Fruit fly (Drosophila melanogaster): Measurements from ENCODE around the gene Nup58.
A peak's percentile ranks its signal among the peaks of the same experiment; 100 is the strongest.

The Nup58 gene

DNA sequence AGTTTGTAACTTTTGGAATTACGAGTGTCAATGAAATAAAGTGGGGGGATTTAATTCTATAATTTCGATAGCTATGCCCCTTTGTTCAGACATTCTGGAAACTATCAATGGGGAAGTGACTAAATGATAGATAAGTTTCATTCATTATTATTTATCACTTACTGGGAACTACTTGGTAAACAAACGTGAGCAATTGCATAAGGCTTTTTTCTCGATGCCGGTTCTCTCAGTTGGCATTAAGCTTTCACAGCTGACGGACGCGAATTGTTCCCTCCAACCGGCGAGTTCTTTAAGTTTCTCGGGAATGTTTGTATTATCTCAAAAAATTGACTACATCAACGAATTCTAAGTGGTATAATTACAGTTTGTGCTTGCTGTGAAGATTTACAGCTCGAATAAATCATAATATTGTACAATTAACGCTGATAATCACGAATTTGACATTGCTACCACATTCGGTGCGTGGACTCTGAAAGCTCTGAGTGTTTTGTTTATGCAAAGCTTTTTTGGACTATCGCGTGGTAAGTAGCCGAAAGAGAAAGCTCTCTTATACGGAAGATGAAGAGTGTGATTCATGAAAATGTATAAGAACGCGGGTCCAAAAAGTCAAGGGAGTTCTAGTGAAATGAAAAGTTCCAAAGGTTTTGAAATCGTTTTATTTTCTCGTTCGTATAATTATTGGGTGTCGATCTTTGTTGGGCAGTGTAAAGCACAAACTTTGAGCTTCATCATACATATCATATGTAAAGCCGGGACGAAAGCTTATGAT is 26.6 kb downstream of the Nup58 start, which contains the start of gene Naam (continued):
- TF ChIP-seq E2f2 (GFP tag; IDR thresholded peaks at IDR 0.05) = peak; percentile 57; the same call in 1 of the 2 replicates
- TF ChIP-seq CG18764 (GFP tag; optimal IDR thresholded peaks at IDR 0.05) = peak; percentile 13
- peak; percentile 32 for TF ChIP-seq CTCF (GFP tag; optimal IDR thresholded peaks at IDR 0.05)
- peak; percentile 8 for TF ChIP-seq Lhr (GFP tag; optimal IDR thresholded peaks at IDR 0.05)
- TF ChIP-seq ci (GFP tag; IDR thresholded peaks at IDR 0.05) = peak; percentile 95
- TF ChIP-seq zen2 (GFP tag; IDR thresholded peaks at IDR 0.05; ENCODE audit: partially characterized antibody) = no peak
- TF ChIP-seq CG2875 (GFP tag; optimal IDR thresholded peaks at IDR 0.05) = peak; percentile 55
- TF ChIP-seq Scr (GFP tag; IDR thresholded peaks at IDR 0.05; ENCODE audit: partially characterized antibody) = no peak; the same call in 1 of the 2 replicates
- peak; percentile 35 for TF ChIP-seq lbe (GFP tag; optimal IDR thresholded peaks at IDR 0.05)
- peak; percentile 52; the same call in 2 of the 4 replicates for TF ChIP-seq Gug (GFP tag; IDR thresholded peaks at IDR 0.05)
- no peak for TF ChIP-seq CG4360 (GFP tag; IDR thresholded peaks at IDR 0.05)
- peak; percentile 86 for TF ChIP-seq Hsf (GFP tag; optimal IDR thresholded peaks at IDR 0.05)
- TF ChIP-seq dysf (GFP tag; IDR thresholded peaks at IDR 0.05) = peak; percentile 76
- TF ChIP-seq rib (GFP tag; IDR thresholded peaks at IDR 0.05) = 0 out of 2 replicates have a peak, but pooled peaks have one; percentile 15
- no peak for TF ChIP-seq YL-1 (GFP tag; optimal IDR thresholded peaks at IDR 0.05)
- TF ChIP-seq emc (GFP tag; optimal IDR thresholded peaks at IDR 0.05) = no peak
- TF ChIP-seq CG15601 (tag; optimal IDR thresholded peaks at IDR 0.05) = no peak
- peak; percentile 68 for TF ChIP-seq HHEX (GFP tag; optimal IDR thresholded peaks at IDR 0.05)
- peak; percentile 77 for TF ChIP-seq CG18011 (GFP tag; optimal IDR thresholded peaks at IDR 0.05)
- TF ChIP-seq Vsx1 (GFP tag; optimal IDR thresholded peaks at IDR 0.05) = peak; percentile 47
- peak; percentile 58 for TF ChIP-seq CG18476 (GFP tag; optimal IDR thresholded peaks at IDR 0.05)
- TF ChIP-seq dpn (GFP tag; optimal IDR thresholded peaks at IDR 0.05) = peak; percentile 85 to 87
- TF ChIP-seq CG6689 (GFP tag; IDR thresholded peaks at IDR 0.05) = peak; percentile 69
- TF ChIP-seq CG12219 (GFP tag; optimal IDR thresholded peaks at IDR 0.05) = peak; percentile 66
- TF ChIP-seq CG10654 (GFP tag; optimal IDR thresholded peaks at IDR 0.05) = peak; percentile 54
- TF ChIP-seq salm (tag; optimal IDR thresholded peaks at IDR 0.05) = peak; percentile 67
- no peak for TF ChIP-seq CG15479 (GFP tag; optimal IDR thresholded peaks at IDR 0.05)
- peak; percentile 57 for TF ChIP-seq odd (GFP tag; optimal IDR thresholded peaks at IDR 0.05)
- TF ChIP-seq Dek (tag; optimal IDR thresholded peaks at IDR 0.05) = peak; percentile 70
- TF ChIP-seq fru (optimal IDR thresholded peaks at IDR 0.05) = no peak
- no peak for TF ChIP-seq tup (GFP tag; optimal IDR thresholded peaks at IDR 0.05)
- TF ChIP-seq CG11085 (GFP tag; IDR thresholded peaks at IDR 0.05) = peak; percentile 62; the same call in 1 of the 2 replicates
- peak; percentile 80 for TF ChIP-seq scrt (GFP tag; optimal IDR thresholded peaks at IDR 0.05)
- TF ChIP-seq CG3065 (GFP tag; optimal IDR thresholded peaks at IDR 0.05) = peak; percentile 56
- no peak for TF ChIP-seq tna (GFP tag; IDR thresholded peaks at IDR 0.05; ENCODE audit: partially characterized antibody)
- TF ChIP-seq org-1 (GFP tag; optimal IDR thresholded peaks at IDR 0.05) = peak; percentile 61
- TF ChIP-seq CG34376 (GFP tag; optimal IDR thresholded peaks at IDR 0.05) = peak; percentile 66
- TF ChIP-seq CG3726 (GFP tag; IDR thresholded peaks at IDR 0.05) = no peak
- TF ChIP-seq CG30020 (tag; optimal IDR thresholded peaks at IDR 0.05) = no peak
- peak; percentile 73 for TF ChIP-seq CG13894 (tag; optimal IDR thresholded peaks at IDR 0.05)
- TF ChIP-seq abd-A (tag; optimal IDR thresholded peaks at IDR 0.05) = no peak
- no peak for TF ChIP-seq CG10979 (tag; optimal IDR thresholded peaks at IDR 0.05)
- peak; percentile 78 for TF ChIP-seq CG10543 (GFP tag; optimal IDR thresholded peaks at IDR 0.05)
- TF ChIP-seq trh (GFP tag; optimal IDR thresholded peaks at IDR 0.05) = no peak
- TF ChIP-seq CG8281 (tag; optimal IDR thresholded peaks at IDR 0.05) = no peak
- TF ChIP-seq seq (GFP tag; IDR thresholded peaks at IDR 0.05) = peak; percentile 51
- peak; percentile 74 to 98 for TF ChIP-seq Pdp1 (GFP tag; optimal IDR thresholded peaks at IDR 0.05)
- TF ChIP-seq D19B (GFP tag; optimal IDR thresholded peaks at IDR 0.05) = peak; percentile 63
- no peak for TF ChIP-seq CkIIα-i1 (GFP tag; IDR thresholded peaks at IDR 0.05)
